Fruit fly (Drosophila melanogaster) whole organism, adult: ENCODE measurements around the gene ZIPIC.
A peak's percentile ranks its signal among the peaks of the same experiment; 100 is the strongest.

Experiments used
- CG12768 ChIP-seq: fragments of 200-800 bp; sonication (Bioruptor generic); optimal IDR thresholded peaks from 2 replicates; lab custom pipeline; 2017; ENCODE audit warnings: missing biosample characterization, missing genetic modification characterization, mild to moderate bottlenecking, moderate library complexity, missing genetic modification reagents
- CG14711 ChIP-seq: fragments of 200-800 bp; sonication (Bioruptor generic); optimal IDR thresholded peaks from 2 replicates; lab custom pipeline; 2018; ENCODE audit warnings: missing biosample characterization, mild to moderate bottlenecking, missing genetic modification characterization, moderate library complexity
- CG5204 ChIP-seq: fragments of 200-800 bp; sonication (Bioruptor generic); optimal IDR thresholded peaks from 2 replicates; lab custom pipeline; 2016; ENCODE audit warnings: missing biosample characterization, missing genetic modification characterization
- kay ChIP-seq: fragments of 200-800 bp; sonication (Bioruptor generic); peaks from one replicate; lab custom pipeline; 2016; ENCODE audit warnings: missing biosample characterization, missing genetic modification characterization, borderline replicate concordance

dm6 chr3R:30021559-30022451, 14.9 kb downstream of the ZIPIC start, which contains the start of gene Mgat2:
- TF ChIP-seq kay (GFP tag; lab: Kevin White, UChicago) (no peak), CG14711 (tag; lab: Kevin White, UChicago) (no peak), CG12768 (GFP tag; lab: Kevin White, UChicago) (peak; percentile 67), CG5204 (GFP tag; lab: Kevin White, UChicago) (no peak)
